Fruit fly (Drosophila melanogaster): ENCODE results near the gene oc.

oc gene

DNA sequence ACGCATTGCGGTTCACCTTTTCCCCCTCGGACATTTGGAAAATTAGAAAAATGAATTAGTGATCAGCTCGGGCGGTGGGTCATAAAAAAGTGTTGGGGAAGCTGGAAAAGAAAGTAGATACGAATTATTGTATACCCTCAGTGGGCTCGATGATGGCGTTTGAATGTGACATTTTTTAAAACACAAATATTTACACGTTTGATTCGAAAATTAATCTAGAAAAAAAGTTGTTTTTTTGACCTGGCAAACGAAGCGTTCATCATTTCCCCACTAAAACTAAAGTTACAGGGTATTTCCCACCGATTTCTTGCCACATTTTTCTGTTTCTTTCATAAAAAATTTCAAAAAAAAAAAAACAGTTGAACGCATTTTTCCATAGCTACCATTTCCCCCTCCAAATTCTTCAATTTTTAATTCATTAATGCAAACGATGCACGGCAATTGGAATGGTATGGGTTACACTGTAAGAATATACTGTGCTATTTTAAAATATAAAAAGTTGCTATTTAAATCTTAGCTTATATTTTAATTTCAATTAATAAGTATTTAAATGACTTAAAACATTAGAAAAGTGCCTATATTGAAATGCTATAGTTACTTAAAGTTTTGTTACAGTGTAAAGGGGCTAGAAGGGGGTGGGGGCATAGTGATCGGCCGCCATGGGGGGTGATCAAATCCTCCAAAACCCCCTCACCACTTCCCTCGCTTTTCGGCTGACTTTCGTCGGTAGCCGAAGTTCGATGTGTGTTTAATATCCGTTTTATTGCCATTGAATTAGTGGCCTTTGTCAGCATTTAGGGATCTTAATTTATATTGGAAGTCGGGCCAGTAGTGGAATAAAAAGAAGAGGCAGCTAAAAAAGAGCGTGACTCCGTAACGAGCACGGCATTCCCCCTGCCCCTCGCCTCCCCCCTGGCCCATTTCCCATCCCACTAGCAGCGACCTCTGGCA, 21.1 kb upstream of the oc start (continued):
- TF ChIP-seq CG18262 (tag; optimal IDR thresholded peaks at IDR 0.05): peak; percentile 80
- TF ChIP-seq Atf6 (GFP tag; IDR thresholded peaks at IDR 0.05): no peak
- no peak for TF ChIP-seq ERR (GFP tag; optimal IDR thresholded peaks at IDR 0.05)
- no peak for TF ChIP-seq CG10147 (GFP tag; optimal IDR thresholded peaks at IDR 0.05)
- TF ChIP-seq CG11560 (tag; IDR thresholded peaks at IDR 0.05): no peak
- TF ChIP-seq peb (GFP tag; IDR thresholded peaks at IDR 0.05): peak; percentile 62
- TF ChIP-seq CG14860 (GFP tag; IDR thresholded peaks at IDR 0.05; ENCODE audit: partially characterized antibody): no peak
- TF ChIP-seq slbo (GFP tag; IDR thresholded peaks at IDR 0.05): no peak
- no peak for TF ChIP-seq Bgb (GFP tag; IDR thresholded peaks at IDR 0.05; ENCODE audit: partially characterized antibody)
- TF ChIP-seq ab (GFP tag; optimal IDR thresholded peaks at IDR 0.05): no peak
- no peak for TF ChIP-seq MBD-R2 (GFP tag; IDR thresholded peaks at IDR 0.05)
- TF ChIP-seq Rfx (GFP tag; IDR thresholded peaks at IDR 0.05): 0 out of 2 replicates have a peak, but pooled peaks have one; percentile 7
- TF ChIP-seq CG12104 (GFP tag; optimal IDR thresholded peaks at IDR 0.05): no peak
- TF ChIP-seq br (optimal IDR thresholded peaks at IDR 0.05): no peak
- TF ChIP-seq sima (GFP tag; optimal IDR thresholded peaks at IDR 0.05): no peak
- no peak for TF ChIP-seq nau (GFP tag; optimal IDR thresholded peaks at IDR 0.05)
- no peak for TF ChIP-seq Nf-YA (GFP tag; IDR thresholded peaks at IDR 0.05)
- TF ChIP-seq D19A (tag; optimal IDR thresholded peaks at IDR 0.05): peak; percentile 52
- peak; percentile 24 for TF ChIP-seq CG4820 (GFP tag; optimal IDR thresholded peaks at IDR 0.05)
- TF ChIP-seq ci (GFP tag; IDR thresholded peaks at IDR 0.05): peak; percentile 85
- TF ChIP-seq CG9437 (GFP tag; optimal IDR thresholded peaks at IDR 0.05): no peak
- no peak for TF ChIP-seq Poxn (GFP tag; IDR thresholded peaks at IDR 0.05)
- TF ChIP-seq Nf-YC (tag; optimal IDR thresholded peaks at IDR 0.05): no peak
- TF ChIP-seq D19B (GFP tag; optimal IDR thresholded peaks at IDR 0.05): peak; percentile 15
- TF ChIP-seq CG15073 (GFP tag; optimal IDR thresholded peaks at IDR 0.05): no peak
- no peak for TF ChIP-seq CG18476 (GFP tag; optimal IDR thresholded peaks at IDR 0.05)
- TF ChIP-seq vnd (GFP tag; IDR thresholded peaks at IDR 0.05; ENCODE audit: partially characterized antibody): no peak
- TF ChIP-seq CG12071 (GFP tag; optimal IDR thresholded peaks at IDR 0.05): no peak
- no peak for TF ChIP-seq Lpt (GFP tag; optimal IDR thresholded peaks at IDR 0.05)
- TF ChIP-seq sna (GFP tag; IDR thresholded peaks at IDR 0.05; ENCODE audit: partially characterized antibody): no peak
- peak; percentile 49 for TF ChIP-seq Abd-B (GFP tag; optimal IDR thresholded peaks at IDR 0.05)
- TF ChIP-seq maf-S (GFP tag; optimal IDR thresholded peaks at IDR 0.05): no peak
- TF ChIP-seq twi (tag; optimal IDR thresholded peaks at IDR 0.05): no peak
- peak; percentile 40 for TF ChIP-seq CG16863 (GFP tag; optimal IDR thresholded peaks at IDR 0.05)
- TF ChIP-seq salm (tag; optimal IDR thresholded peaks at IDR 0.05): no peak
- TF ChIP-seq CG14441 (GFP tag; IDR thresholded peaks at IDR 0.05): peak; percentile 27; the same call in 1 of the 2 replicates
- TF ChIP-seq dimm (GFP tag; IDR thresholded peaks at IDR 0.05): peak; percentile 15; the same call in 1 of the 2 replicates
- no peak for TF ChIP-seq kni (GFP tag; optimal IDR thresholded peaks at IDR 0.05)
- TF ChIP-seq trem (tag; optimal IDR thresholded peaks at IDR 0.05): peak; percentile 14
- no peak for TF ChIP-seq CG2129 (GFP tag; IDR thresholded peaks at IDR 0.05; ENCODE audit: partially characterized antibody)
- no peak for TF ChIP-seq Stat92E (GFP tag; optimal IDR thresholded peaks at IDR 0.05)
- no peak for TF ChIP-seq Hmr (GFP tag; optimal IDR thresholded peaks at IDR 0.05)
- TF ChIP-seq Xrp1 (GFP tag; IDR thresholded peaks at IDR 0.05): peak; percentile 79
- peak; percentile 84 for TF ChIP-seq Awh (GFP tag; IDR thresholded peaks at IDR 0.05)
- no peak for TF ChIP-seq z (GFP tag; IDR thresholded peaks at IDR 0.05)
- no peak for TF ChIP-seq CG8290 (GFP tag; optimal IDR thresholded peaks at IDR 0.05)
- no peak for TF ChIP-seq CG8290 (tag; optimal IDR thresholded peaks at IDR 0.05)
- peak; percentile 59 for TF ChIP-seq Rx (GFP tag; IDR thresholded peaks at IDR 0.05)
- TF ChIP-seq pho (GFP tag; optimal IDR thresholded peaks at IDR 0.05): no peak
- TF ChIP-seq gem (tag; optimal IDR thresholded peaks at IDR 0.05): peak; percentile 62
